Worm (Caenorhabditis elegans): ENCODE results near the gene phf-31.

phf-31 gene

ce11 chrX:10692057-10692456 is 10.3 kb downstream of the phf-31 start:
- TF ChIP-seq tbx-2 (tag; optimal IDR thresholded peaks at IDR 0.05) (no peak), ceh-22 (tag; optimal IDR thresholded peaks at IDR 0.05) (no peak), dve-1 (tag; optimal IDR thresholded peaks at IDR 0.05) (no peak), elt-2 (tag; optimal IDR thresholded peaks at IDR 0.05) (no peak), pat-9 (tag; optimal IDR thresholded peaks at IDR 0.05) (no peak), syd-9 (tag; optimal IDR thresholded peaks at IDR 0.05) (no peak), sdc-2 (tag; optimal IDR thresholded peaks at IDR 0.05) (no peak), fkh-10 (GFP tag; optimal IDR thresholded peaks at IDR 0.05) (no peak)

DNA sequence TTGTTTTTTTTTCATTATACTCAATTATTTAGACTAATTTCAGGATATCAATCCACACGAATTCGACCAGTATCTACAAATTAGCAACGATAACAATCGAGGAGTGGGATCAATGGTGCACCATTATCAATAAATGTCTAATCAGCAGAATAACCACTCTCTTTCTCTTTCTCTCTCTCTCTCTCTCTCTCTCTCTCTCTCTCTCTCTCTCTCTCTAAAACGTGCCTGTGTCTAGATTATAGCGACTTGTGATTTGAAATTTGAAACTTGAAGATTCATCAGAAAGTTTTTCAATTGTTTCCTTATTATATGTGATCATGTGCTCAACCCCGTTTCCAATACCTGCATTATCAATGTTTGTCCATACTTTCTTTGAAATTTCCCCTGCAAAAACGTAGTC is 12.4 kb downstream of the phf-31 start:
- TF ChIP-seq lim-6 (tag; optimal IDR thresholded peaks at IDR 0.05) (no peak), elt-2 (tag; optimal IDR thresholded peaks at IDR 0.05) (peak; percentile 78)

DNA sequence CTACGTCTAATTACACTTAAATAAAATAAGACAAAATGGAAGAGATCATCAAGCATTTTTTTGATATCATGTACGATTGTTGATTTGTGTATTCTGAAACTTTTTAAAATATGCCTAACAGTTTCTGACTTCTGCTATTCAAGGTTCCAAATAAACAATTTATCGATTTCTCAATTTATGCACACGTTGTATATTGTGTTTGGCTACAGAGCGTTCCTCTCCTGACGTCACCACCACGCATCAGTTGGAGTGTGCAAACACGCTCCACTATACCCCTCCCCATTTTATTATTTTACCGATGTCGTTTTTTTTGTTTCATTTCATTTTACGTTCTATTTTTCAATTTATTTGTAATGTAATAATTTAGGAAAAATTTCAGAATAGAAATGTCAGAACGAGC is 13.1 kb downstream of the phf-31 start, which contains the start of gene plpp-1.3:
plpp-1.3 (plus strand) TSS at position 380 of the 400 bp plus-strand sequence.
- no peak for TF ChIP-seq nfya-1 (tag; optimal IDR thresholded peaks at IDR 0.05)
- no peak for TF ChIP-seq tbx-2 (tag; optimal IDR thresholded peaks at IDR 0.05)
- peak; percentile 27 for TF ChIP-seq pax-1 (tag; optimal IDR thresholded peaks at IDR 0.05)
- TF ChIP-seq sox-4 (tag; optimal IDR thresholded peaks at IDR 0.05) = no peak
- peak; percentile 16 for TF ChIP-seq elt-2 (tag; optimal IDR thresholded peaks at IDR 0.05)

DNA sequence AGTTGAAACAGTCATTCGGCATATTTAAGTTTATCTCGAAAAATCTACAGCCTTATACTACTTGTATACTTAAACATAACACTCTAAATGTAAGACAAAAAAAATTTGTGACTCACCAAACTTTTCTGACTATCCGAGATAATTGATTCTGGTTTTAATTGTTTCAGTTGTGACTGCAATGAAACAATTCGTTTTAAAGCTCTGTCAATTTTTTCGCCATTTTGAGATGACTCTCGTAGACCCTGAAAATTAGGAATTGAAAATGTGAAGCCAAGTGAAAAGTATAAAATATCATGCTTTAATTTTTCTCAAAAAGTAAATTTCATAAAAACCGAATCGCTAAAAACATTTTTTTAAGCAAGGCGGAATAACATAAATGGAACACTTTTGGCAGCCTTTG is 22.5 kb downstream of the phf-31 start:
- TF ChIP-seq hlh-13 (GFP tag; optimal IDR thresholded peaks at IDR 0.05) (no peak), pros-1 (tag; optimal IDR thresholded peaks at IDR 0.05) (no peak), eyg-1 (tag; optimal IDR thresholded peaks at IDR 0.05) (no peak), ceh-30 (tag; optimal IDR thresholded peaks at IDR 0.05) (no peak), dmd-4 (tag; optimal IDR thresholded peaks at IDR 0.05; ENCODE audit: borderline replicate concordance) (no peak), ceh-24 (tag; optimal IDR thresholded peaks at IDR 0.05) (no peak), F13H6.1 (tag; optimal IDR thresholded peaks at IDR 0.05) (no peak)

ce11 chrX:10711769-10712168 is 30.0 kb downstream of the phf-31 start, which contains the start of gene rhgf-1:
rhgf-1 (minus strand) TSS chrX:10711869.
- TF ChIP-seq ceh-9 (tag; optimal IDR thresholded peaks at IDR 0.05) = no peak
- TF ChIP-seq hlh-6 (tag; optimal IDR thresholded peaks at IDR 0.05) = no peak
- TF ChIP-seq syd-9 (tag; optimal IDR thresholded peaks at IDR 0.05) = no peak
- TF ChIP-seq sox-4 (tag; optimal IDR thresholded peaks at IDR 0.05) = no peak
- no peak for TF ChIP-seq pax-1 (tag; optimal IDR thresholded peaks at IDR 0.05)
- TF ChIP-seq fkh-10 (GFP tag; optimal IDR thresholded peaks at IDR 0.05) = no peak

DNA sequence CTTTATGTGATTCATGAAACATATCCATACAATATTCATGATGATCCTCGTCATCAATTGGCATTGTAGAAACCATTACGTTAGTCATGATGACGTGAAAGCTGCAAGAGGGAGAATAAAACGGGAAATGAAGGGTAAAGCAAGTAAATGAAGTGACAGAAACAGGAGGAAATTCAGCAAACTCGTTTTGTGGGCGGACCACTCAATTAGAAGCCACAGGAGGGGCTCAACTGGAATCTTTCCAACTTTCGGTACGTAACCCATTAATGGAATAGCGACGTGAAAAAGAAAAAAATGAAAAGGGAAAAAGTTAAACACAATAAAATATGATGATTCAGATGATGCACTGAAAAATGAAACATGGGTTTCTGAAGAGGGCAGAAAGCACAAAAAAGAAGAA is 35.2 kb downstream of the phf-31 start, which contains the start of gene T01C1.4:
T01C1.4 (minus strand) TSS at position 101 of the 400 bp plus-strand sequence.
- TF ChIP-seq ceh-9 (tag; optimal IDR thresholded peaks at IDR 0.05) = no peak
- TF ChIP-seq ceh-24 (tag; optimal IDR thresholded peaks at IDR 0.05) = no peak
- no peak for TF ChIP-seq hlh-15 (tag; optimal IDR thresholded peaks at IDR 0.05)
- no peak for TF ChIP-seq unc-3 (GFP tag; conservative IDR thresholded peaks at IDR 0.05)
- TF ChIP-seq unc-3 (tag; optimal IDR thresholded peaks at IDR 0.05) = no peak
- TF ChIP-seq dve-1 (tag; optimal IDR thresholded peaks at IDR 0.05) = no peak
- no peak for TF ChIP-seq dmd-4 (tag; optimal IDR thresholded peaks at IDR 0.05; ENCODE audit: borderline replicate concordance)
- no peak for TF ChIP-seq elt-4 (tag; optimal IDR thresholded peaks at IDR 0.05)
- TF ChIP-seq pha-2 (tag; optimal IDR thresholded peaks at IDR 0.05) = no peak

ce11 chrX:10721954-10722353 is 40.2 kb downstream of the phf-31 start, which contains the start of gene mbr-1:
mbr-1 (minus strand) TSS chrX:10722054.
- TF ChIP-seq syd-9 (tag; optimal IDR thresholded peaks at IDR 0.05) (no peak), nhr-11 (tag; optimal IDR thresholded peaks at IDR 0.05) (no peak), ceh-30 (tag; optimal IDR thresholded peaks at IDR 0.05) (no peak), dve-1 (tag; optimal IDR thresholded peaks at IDR 0.05) (no peak), ceh-22 (tag; optimal IDR thresholded peaks at IDR 0.05) (no peak)

- TF ChIP-seq K02D7.2 (tag; optimal IDR thresholded peaks at IDR 0.05) (no peak), ceh-14 (tag; optimal IDR thresholded peaks at IDR 0.05) (no peak), ceh-9 (tag; optimal IDR thresholded peaks at IDR 0.05) (no peak), pha-2 (tag; optimal IDR thresholded peaks at IDR 0.05) (no peak), che-1 (tag; optimal IDR thresholded peaks at IDR 0.05) (no peak), ttx-3 (tag; optimal IDR thresholded peaks at IDR 0.05) (no peak), ets-4 (tag; optimal IDR thresholded peaks at IDR 0.05) (no peak), unc-55 (GFP tag; optimal IDR thresholded peaks at IDR 0.05) (no peak), ztf-16 (tag; optimal IDR thresholded peaks at IDR 0.05) (no peak), F13H6.1 (tag; optimal IDR thresholded peaks at IDR 0.05) (no peak), hlh-8 (tag; optimal IDR thresholded peaks at IDR 0.05) (no peak), zip-5 (tag; optimal IDR thresholded peaks at IDR 0.05) (no peak), pax-1 (tag; optimal IDR thresholded peaks at IDR 0.05) (no peak), pqm-1 (tag; optimal IDR thresholded peaks at IDR 0.05) (no peak)
These were observed 45.9 kb downstream of the phf-31 start for ce11 chrX:10727696-10728095.
